Worm (Caenorhabditis elegans): ENCODE data around the gene F22E12.1.

F22E12.1 gene

ce11 chrV:10436612-10437011, 20.5 kb downstream of the F22E12.1 start, which contains the start of gene set-22:
Gene set-22 (plus strand): TSS chrV:10436912.
- no peak for TF ChIP-seq mep-1 (tag; optimal IDR thresholded peaks at IDR 0.05)
- TF ChIP-seq bed-3 (GFP tag; optimal IDR thresholded peaks at IDR 0.05), result no peak
- no peak for TF ChIP-seq ceh-43 (GFP tag; optimal IDR thresholded peaks at IDR 0.05)
- TF ChIP-seq snpc-4 (tag; optimal IDR thresholded peaks at IDR 0.05), result no peak
- TF ChIP-seq nhr-12 (tag; optimal IDR thresholded peaks at IDR 0.05), result no peak
- TF ChIP-seq flh-1 (GFP tag; optimal IDR thresholded peaks at IDR 0.05), result no peak
- no peak for TF ChIP-seq elt-1 (tag; optimal IDR thresholded peaks at IDR 0.05; ENCODE audit: borderline replicate concordance, insufficient read depth)
- no peak for TF ChIP-seq M03D4.4 (tag; optimal IDR thresholded peaks at IDR 0.05)
- no peak for TF ChIP-seq unc-62 (GFP tag; optimal IDR thresholded peaks at IDR 0.05)
- no peak for TF ChIP-seq lin-13 (tag; optimal IDR thresholded peaks at IDR 0.05)

- TF ChIP-seq ham-2 (GFP tag; optimal IDR thresholded peaks at IDR 0.05), result no peak
- TF ChIP-seq elt-1 (tag; optimal IDR thresholded peaks at IDR 0.05; ENCODE audit: borderline replicate concordance, insufficient read depth), result no peak
- TF ChIP-seq mls-2 (tag; optimal IDR thresholded peaks at IDR 0.05), result no peak
- TF ChIP-seq mep-1 (tag; optimal IDR thresholded peaks at IDR 0.05), result no peak
- TF ChIP-seq pha-4 (tag; optimal IDR thresholded peaks at IDR 0.05), result no peak
- no peak for TF ChIP-seq M03D4.4 (tag; optimal IDR thresholded peaks at IDR 0.05)
- no peak for TF ChIP-seq bed-3 (GFP tag; optimal IDR thresholded peaks at IDR 0.05)
- TF ChIP-seq drap-1 (GFP tag; optimal IDR thresholded peaks at IDR 0.05), result no peak
- TF ChIP-seq nhr-28 (tag; optimal IDR thresholded peaks at IDR 0.05), result no peak
- no peak for TF ChIP-seq cnd-1 (tag; optimal IDR thresholded peaks at IDR 0.05)
- TF ChIP-seq zip-8 (tag; optimal IDR thresholded peaks at IDR 0.05), result no peak
- no peak for TF ChIP-seq sptf-1 (tag; optimal IDR thresholded peaks at IDR 0.05)
- TF ChIP-seq nhr-76 (tag; optimal IDR thresholded peaks at IDR 0.05), result no peak
These were observed 21.9 kb downstream of the F22E12.1 start for ce11 chrV:10435198-10435597.

- TF ChIP-seq ham-2 (GFP tag; optimal IDR thresholded peaks at IDR 0.05), result no peak
- no peak for TF ChIP-seq sem-2 (GFP tag; optimal IDR thresholded peaks at IDR 0.05)
- TF ChIP-seq cnd-1 (tag; optimal IDR thresholded peaks at IDR 0.05), result no peak
- TF ChIP-seq unc-120 (tag; optimal IDR thresholded peaks at IDR 0.05; ENCODE audit: poor library complexity, severe bottlenecking), result no peak
- TF ChIP-seq drap-1 (GFP tag; optimal IDR thresholded peaks at IDR 0.05), result no peak
- TF ChIP-seq pha-4 (tag; optimal IDR thresholded peaks at IDR 0.05), result no peak
- TF ChIP-seq ceh-83 (GFP tag; optimal IDR thresholded peaks at IDR 0.05), result no peak
- no peak for TF ChIP-seq elt-1 (tag; optimal IDR thresholded peaks at IDR 0.05; ENCODE audit: borderline replicate concordance, insufficient read depth)
These were observed 23.4 kb downstream of the F22E12.1 start, which contains the start of gene Y32F6A.4 for ce11 chrV:10433721-10434120. Gene Y32F6A.4 (minus strand): TSS chrV:10434067.

ce11 chrV:10432607-10433006, 24.5 kb downstream of the F22E12.1 start:
- TF ChIP-seq ztf-11 (tag; optimal IDR thresholded peaks at IDR 0.05) (no peak), lin-13 (tag; optimal IDR thresholded peaks at IDR 0.05) (no peak), unc-62 (GFP tag; optimal IDR thresholded peaks at IDR 0.05) (no peak), ceh-83 (GFP tag; optimal IDR thresholded peaks at IDR 0.05) (no peak), cnd-1 (tag; optimal IDR thresholded peaks at IDR 0.05) (no peak), nhr-28 (tag; optimal IDR thresholded peaks at IDR 0.05) (no peak), mls-2 (tag; optimal IDR thresholded peaks at IDR 0.05) (no peak), bed-3 (GFP tag; optimal IDR thresholded peaks at IDR 0.05) (no peak), pha-4 (tag; optimal IDR thresholded peaks at IDR 0.05) (no peak), elt-1 (tag; optimal IDR thresholded peaks at IDR 0.05; ENCODE audit: borderline replicate concordance, insufficient read depth) (no peak), nhr-237 (tag; optimal IDR thresholded peaks at IDR 0.05) (no peak), mep-1 (tag; optimal IDR thresholded peaks at IDR 0.05) (no peak), unc-39 (tag; optimal IDR thresholded peaks at IDR 0.05) (no peak), nhr-2 (tag; optimal IDR thresholded peaks at IDR 0.05) (no peak), nhr-76 (tag; optimal IDR thresholded peaks at IDR 0.05) (no peak), ceh-43 (GFP tag; optimal IDR thresholded peaks at IDR 0.05) (no peak)

- TF ChIP-seq lin-32 (GFP tag; optimal IDR thresholded peaks at IDR 0.05) (no peak), nhr-237 (tag; optimal IDR thresholded peaks at IDR 0.05) (no peak), unc-120 (tag; optimal IDR thresholded peaks at IDR 0.05; ENCODE audit: poor library complexity, severe bottlenecking) (no peak), ztf-11 (tag; optimal IDR thresholded peaks at IDR 0.05) (no peak), lsy-2 (tag; optimal IDR thresholded peaks at IDR 0.05) (no peak), lin-13 (tag; optimal IDR thresholded peaks at IDR 0.05) (no peak), elt-1 (tag; optimal IDR thresholded peaks at IDR 0.05; ENCODE audit: borderline replicate concordance, insufficient read depth) (no peak), nhr-2 (tag; optimal IDR thresholded peaks at IDR 0.05) (no peak), ceh-39 (tag; optimal IDR thresholded peaks at IDR 0.05) (no peak), hlh-1 (tag; optimal IDR thresholded peaks at IDR 0.05) (no peak), ceh-83 (GFP tag; optimal IDR thresholded peaks at IDR 0.05) (no peak), zip-8 (tag; optimal IDR thresholded peaks at IDR 0.05) (no peak), elt-3 (tag; optimal IDR thresholded peaks at IDR 0.05) (no peak), flh-1 (GFP tag; optimal IDR thresholded peaks at IDR 0.05) (no peak), unc-62 (GFP tag; optimal IDR thresholded peaks at IDR 0.05) (no peak), pha-4 (tag; optimal IDR thresholded peaks at IDR 0.05) (no peak), ham-2 (GFP tag; optimal IDR thresholded peaks at IDR 0.05) (no peak)
These were observed 28.5 kb downstream of the F22E12.1 start, which contains the start of gene tag-314 for ce11 chrV:10428608-10429007. Gene tag-314 (minus strand): TSS chrV:10428708.
